Worm (Caenorhabditis elegans): ENCODE measurements around the gene his-40.

DNA sequence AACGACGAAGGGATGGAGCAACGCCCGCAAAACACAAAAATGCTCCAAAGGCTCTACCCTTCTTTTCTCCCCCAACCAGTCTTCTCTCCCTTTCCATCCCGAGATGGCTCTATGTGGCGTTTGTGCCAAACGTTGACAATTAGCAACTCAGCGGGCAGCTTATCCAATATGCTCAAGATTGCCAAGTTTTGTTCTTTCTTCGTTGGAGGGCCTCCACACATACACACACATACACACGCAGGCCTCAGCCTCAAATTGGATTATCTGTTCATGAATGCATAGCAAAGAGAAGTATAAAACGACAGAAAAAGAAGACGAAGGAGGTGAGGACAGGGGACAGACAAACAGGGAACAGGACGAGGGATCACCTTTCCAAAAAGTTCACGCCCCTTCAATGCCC is 28.6 kb upstream of the his-40 start:
- TF ChIP-seq him-1 (tag; optimal IDR thresholded peaks at IDR 0.05) (no peak), W03F9.2 (tag; optimal IDR thresholded peaks at IDR 0.05) (no peak)

Data from whole organism, L4/young adult.